Comparison of ENCODE assay signal across 1 fruit fly cellular context in genomic region chr2L:14887530-14887929, dm6.
A peak's percentile ranks its signal among the peaks of the same experiment; 100 is the strongest.
TF ChIP-seq lines count a peak whose summit lies in the region.

No protein-coding gene starts in this region.

TF ChIP-seq in whole organism, embryonic, 481 proteins besides CTCF, POLR2A, EP300 and RAD21 (continued from another document and continues in another):
- TF ChIP-seq Hmx (GFP tag; optimal IDR thresholded peaks at IDR 0.05; lab: Kevin White, UChicago) = no peak
- no peak for TF ChIP-seq Hey (tag; optimal IDR thresholded peaks at IDR 0.05; lab: Kevin White, UChicago)
- TF ChIP-seq HmgZ (tag; optimal IDR thresholded peaks at IDR 0.05; lab: Kevin White, UChicago) = no peak
- TF ChIP-seq CG7928 (GFP tag; optimal IDR thresholded peaks at IDR 0.05; lab: Kevin White, UChicago) = no peak
- TF ChIP-seq prd (optimal IDR thresholded peaks at IDR 0.05; lab: Kevin White, UChicago) = no peak
- 0 out of 3 replicates have a peak, but pooled peaks have one; percentile 9 for TF ChIP-seq prd (GFP tag; IDR thresholded peaks at IDR 0.05; lab: Robert Waterston, UW)
- TF ChIP-seq CG1233 (GFP tag; optimal IDR thresholded peaks at IDR 0.05; lab: Kevin White, UChicago) = no peak
- TF ChIP-seq CG6683 (GFP tag; optimal IDR thresholded peaks at IDR 0.05; lab: Kevin White, UChicago) = no peak
- TF ChIP-seq CG2889 (GFP tag; IDR thresholded peaks at IDR 0.05; lab: Robert Waterston, UW) = no peak
- no peak for TF ChIP-seq rib (GFP tag; IDR thresholded peaks at IDR 0.05; lab: Robert Waterston, UW)
- no peak for TF ChIP-seq Asciz (GFP tag; optimal IDR thresholded peaks at IDR 0.05; lab: Kevin White, UChicago)
- TF ChIP-seq sob (GFP tag; IDR thresholded peaks at IDR 0.05; lab: Robert Waterston, UW) = 0 out of 2 replicates have a peak, but pooled peaks have one; percentile 40
- TF ChIP-seq Pdp1 (GFP tag; optimal IDR thresholded peaks at IDR 0.05; lab: Kevin White, UChicago) = no peak
- peak; percentile 66 for TF ChIP-seq CG2678 (tag; optimal IDR thresholded peaks at IDR 0.05; lab: Kevin White, UChicago)
- no peak for TF ChIP-seq BEAF-32 (GFP tag; optimal IDR thresholded peaks at IDR 0.05; lab: Kevin White, UChicago)
- no peak for TF ChIP-seq CG5953 (GFP tag; IDR thresholded peaks at IDR 0.05; lab: Robert Waterston, UW)
- TF ChIP-seq slbo (GFP tag; IDR thresholded peaks at IDR 0.05; lab: Robert Waterston, UW) = no peak
- TF ChIP-seq Mes4 (GFP tag; optimal IDR thresholded peaks at IDR 0.05; lab: Kevin White, UChicago) = no peak
- TF ChIP-seq aop (GFP tag; IDR thresholded peaks at IDR 0.05; lab: Robert Waterston, UW) = no peak
- TF ChIP-seq Usf (GFP tag; optimal IDR thresholded peaks at IDR 0.05; lab: Kevin White, UChicago) = no peak
- TF ChIP-seq sens-2 (GFP tag; IDR thresholded peaks at IDR 0.05; lab: Robert Waterston, UW) = no peak
- peak; percentile 22; the same call in 1 of the 3 replicates for TF ChIP-seq tgo (GFP tag; IDR thresholded peaks at IDR 0.05; lab: Robert Waterston, UW)
- TF ChIP-seq pita (GFP tag; optimal IDR thresholded peaks at IDR 0.05; lab: Kevin White, UChicago) = no peak
- TF ChIP-seq CG7839 (tag; optimal IDR thresholded peaks at IDR 0.05; lab: Kevin White, UChicago) = peak; percentile 50
- TF ChIP-seq row (GFP tag; IDR thresholded peaks at IDR 0.05; lab: Robert Waterston, UW) = 0 out of 3 replicates have a peak, but pooled peaks have one; percentile 40
- TF ChIP-seq Camta (GFP tag; optimal IDR thresholded peaks at IDR 0.05; lab: Kevin White, UChicago) = no peak
- no peak for TF ChIP-seq vvl (GFP tag; IDR thresholded peaks at IDR 0.05; lab: Robert Waterston, UW)
- no peak for TF ChIP-seq CG5245 (GFP tag; optimal IDR thresholded peaks at IDR 0.05; lab: Kevin White, UChicago)
- peak; percentile 46; the same call in 1 of the 2 replicates for TF ChIP-seq Ptx1 (GFP tag; IDR thresholded peaks at IDR 0.05; lab: Robert Waterston, UW)
- TF ChIP-seq pho (GFP tag; optimal IDR thresholded peaks at IDR 0.05; lab: Kevin White, UChicago) = no peak
- TF ChIP-seq chm (GFP tag; IDR thresholded peaks at IDR 0.05; lab: Robert Waterston, UW) = no peak
- no peak for TF ChIP-seq BtbVII (GFP tag; optimal IDR thresholded peaks at IDR 0.05; lab: Kevin White, UChicago)
- TF ChIP-seq CG32532 (GFP tag; IDR thresholded peaks at IDR 0.05; lab: Robert Waterston, UW) = peak; percentile 28; the same call in 1 of the 2 replicates
- no peak for TF ChIP-seq pnt (GFP tag; optimal IDR thresholded peaks at IDR 0.05; lab: Kevin White, UChicago)
- 0 out of 3 replicates have a peak, but pooled peaks have one; percentile 65 for TF ChIP-seq dysf (GFP tag; IDR thresholded peaks at IDR 0.05; lab: Robert Waterston, UW)
- no peak for TF ChIP-seq CG13424 (tag; optimal IDR thresholded peaks at IDR 0.05; lab: Kevin White, UChicago)
- no peak for TF ChIP-seq fd64A (GFP tag; optimal IDR thresholded peaks at IDR 0.05; lab: Kevin White, UChicago)
- TF ChIP-seq CG12104 (GFP tag; optimal IDR thresholded peaks at IDR 0.05; lab: Kevin White, UChicago) = no peak
- TF ChIP-seq CG18599 (GFP tag; optimal IDR thresholded peaks at IDR 0.05; lab: Kevin White, UChicago) = peak; percentile 81
- no peak for TF ChIP-seq cg (GFP tag; optimal IDR thresholded peaks at IDR 0.05; lab: Kevin White, UChicago)
- no peak for TF ChIP-seq lbe (GFP tag; optimal IDR thresholded peaks at IDR 0.05; lab: Kevin White, UChicago)
- no peak for TF ChIP-seq gcm2 (GFP tag; optimal IDR thresholded peaks at IDR 0.05; lab: Kevin White, UChicago)
- TF ChIP-seq Rfx (GFP tag; IDR thresholded peaks at IDR 0.05; lab: Robert Waterston, UW) = no peak
- no peak for TF ChIP-seq unc-4 (GFP tag; IDR thresholded peaks at IDR 0.05; lab: Robert Waterston, UW; ENCODE audit: partially characterized antibody)
- TF ChIP-seq Adf1 (GFP tag; IDR thresholded peaks at IDR 0.05; lab: Robert Waterston, UW) = no peak
- no peak for TF ChIP-seq stwl (tag; optimal IDR thresholded peaks at IDR 0.05; lab: Kevin White, UChicago)
- TF ChIP-seq pum (GFP tag; optimal IDR thresholded peaks at IDR 0.05; lab: Kevin White, UChicago) = no peak
- no peak for TF ChIP-seq CG7372 (GFP tag; IDR thresholded peaks at IDR 0.05; lab: Robert Waterston, UW)
- TF ChIP-seq Fer3 (tag; optimal IDR thresholded peaks at IDR 0.05; lab: Kevin White, UChicago) = peak; percentile 36
- TF ChIP-seq CG17359 (tag; optimal IDR thresholded peaks at IDR 0.05; lab: Kevin White, UChicago) = no peak
- no peak for TF ChIP-seq CG3065 (GFP tag; optimal IDR thresholded peaks at IDR 0.05; lab: Kevin White, UChicago)
- TF ChIP-seq zf30C (GFP tag; optimal IDR thresholded peaks at IDR 0.05; lab: Kevin White, UChicago) = no peak
- no peak for TF ChIP-seq en (GFP tag; optimal IDR thresholded peaks at IDR 0.05; lab: Kevin White, UChicago)
- no peak for TF ChIP-seq fd3F (GFP tag; optimal IDR thresholded peaks at IDR 0.05; lab: Kevin White, UChicago)
- TF ChIP-seq CG15269 (tag; optimal IDR thresholded peaks at IDR 0.05; lab: Kevin White, UChicago) = peak; percentile 17
- no peak for TF ChIP-seq Dll (GFP tag; IDR thresholded peaks at IDR 0.05; lab: Robert Waterston, UW; ENCODE audit: partially characterized antibody)
- peak; percentile 56 for TF ChIP-seq D19A (tag; optimal IDR thresholded peaks at IDR 0.05; lab: Kevin White, UChicago)
- TF ChIP-seq stc (GFP tag; IDR thresholded peaks at IDR 0.05; lab: Robert Waterston, UW) = no peak
- peak in 1 of 2 experiments; percentile 34 for TF ChIP-seq Hr51 (GFP tag; optimal IDR thresholded peaks at IDR 0.05; lab: Kevin White, UChicago)
- TF ChIP-seq eyg (GFP tag; optimal IDR thresholded peaks at IDR 0.05; lab: Kevin White, UChicago) = no peak
- no peak for TF ChIP-seq odd (GFP tag; optimal IDR thresholded peaks at IDR 0.05; lab: Kevin White, UChicago)
- TF ChIP-seq CG5180 (GFP tag; optimal IDR thresholded peaks at IDR 0.05; lab: Kevin White, UChicago) = no peak
- no peak for TF ChIP-seq HLH54F (GFP tag; optimal IDR thresholded peaks at IDR 0.05; lab: Kevin White, UChicago)
- TF ChIP-seq hkb (optimal IDR thresholded peaks at IDR 0.05; lab: Kevin White, UChicago) = no peak
- no peak for TF ChIP-seq hkb (GFP tag; IDR thresholded peaks at IDR 0.05; lab: Robert Waterston, UW)
- no peak for TF ChIP-seq psq (GFP tag; optimal IDR thresholded peaks at IDR 0.05; lab: Kevin White, UChicago)
- TF ChIP-seq CG10267 (tag; optimal IDR thresholded peaks at IDR 0.05; lab: Kevin White, UChicago) = no peak
- no peak for TF ChIP-seq chinmo (GFP tag; IDR thresholded peaks at IDR 0.05; lab: Robert Waterston, UW; ENCODE audit: partially characterized antibody)
- no peak for TF ChIP-seq Kr (GFP tag; optimal IDR thresholded peaks at IDR 0.05; lab: Kevin White, UChicago)
- TF ChIP-seq grau (tag; optimal IDR thresholded peaks at IDR 0.05; lab: Kevin White, UChicago) = no peak
- TF ChIP-seq esg (GFP tag; conservative IDR thresholded peaks at IDR 0.05; lab: Robert Waterston, UW) = no peak
- TF ChIP-seq CG4617 (GFP tag; optimal IDR thresholded peaks at IDR 0.05; lab: Kevin White, UChicago; ENCODE audit: borderline replicate concordance) = no peak
- no peak for TF ChIP-seq Trl (optimal IDR thresholded peaks at IDR 0.05; lab: Kevin White, UChicago)
- no peak for TF ChIP-seq Trl (GFP tag; optimal IDR thresholded peaks at IDR 0.05; lab: Kevin White, UChicago)
- TF ChIP-seq otp (GFP tag; IDR thresholded peaks at IDR 0.05; lab: Robert Waterston, UW) = no peak
- TF ChIP-seq scrt (GFP tag; optimal IDR thresholded peaks at IDR 0.05; lab: Kevin White, UChicago) = peak; percentile 7
- peak; percentile 57 for TF ChIP-seq lab (GFP tag; optimal IDR thresholded peaks at IDR 0.05; lab: Kevin White, UChicago)
- TF ChIP-seq dmrt99B (tag; optimal IDR thresholded peaks at IDR 0.05; lab: Kevin White, UChicago) = peak; percentile 44
- TF ChIP-seq Nf-YC (tag; optimal IDR thresholded peaks at IDR 0.05; lab: Kevin White, UChicago) = no peak
- TF ChIP-seq insv (GFP tag; optimal IDR thresholded peaks at IDR 0.05; lab: Kevin White, UChicago) = no peak
- TF ChIP-seq CG9727 (GFP tag; optimal IDR thresholded peaks at IDR 0.05; lab: Kevin White, UChicago) = no peak
- TF ChIP-seq Dbx (GFP tag; IDR thresholded peaks at IDR 0.05; lab: Robert Waterston, UW) = no peak
- TF ChIP-seq TFAM (GFP tag; optimal IDR thresholded peaks at IDR 0.05; lab: Kevin White, UChicago) = no peak
- peak; percentile 2 for TF ChIP-seq gem (tag; optimal IDR thresholded peaks at IDR 0.05; lab: Kevin White, UChicago)
- TF ChIP-seq kni (GFP tag; optimal IDR thresholded peaks at IDR 0.05; lab: Kevin White, UChicago) = no peak
- TF ChIP-seq CG33213 (GFP tag; optimal IDR thresholded peaks at IDR 0.05; lab: Kevin White, UChicago) = no peak
- no peak for TF ChIP-seq CG7271 (tag; optimal IDR thresholded peaks at IDR 0.05; lab: Kevin White, UChicago)
- no peak for TF ChIP-seq CG18764 (GFP tag; optimal IDR thresholded peaks at IDR 0.05; lab: Kevin White, UChicago)
- no peak for TF ChIP-seq crc (GFP tag; optimal IDR thresholded peaks at IDR 0.05; lab: Kevin White, UChicago)
- no peak for TF ChIP-seq Dek (tag; optimal IDR thresholded peaks at IDR 0.05; lab: Kevin White, UChicago)
- peak; percentile 24 for TF ChIP-seq CG13296 (GFP tag; optimal IDR thresholded peaks at IDR 0.05; lab: Kevin White, UChicago)
- peak; percentile 39 for TF ChIP-seq CG2120 (GFP tag; optimal IDR thresholded peaks at IDR 0.05; lab: Kevin White, UChicago)
- TF ChIP-seq CG1529 (GFP tag; optimal IDR thresholded peaks at IDR 0.05; lab: Kevin White, UChicago) = no peak
- TF ChIP-seq pzg (GFP tag; optimal IDR thresholded peaks at IDR 0.05; lab: Kevin White, UChicago) = no peak
- no peak for TF ChIP-seq az2 (GFP tag; optimal IDR thresholded peaks at IDR 0.05; lab: Kevin White, UChicago)
- peak; percentile 24; the same call in 1 of the 2 replicates for TF ChIP-seq lmd (GFP tag; IDR thresholded peaks at IDR 0.05; lab: Robert Waterston, UW)
- TF ChIP-seq CG3281 (GFP tag; optimal IDR thresholded peaks at IDR 0.05; lab: Kevin White, UChicago) = peak; percentile 25
- TF ChIP-seq dpn (GFP tag; optimal IDR thresholded peaks at IDR 0.05; lab: Kevin White, UChicago) = no peak
- no peak for TF ChIP-seq vnd (GFP tag; IDR thresholded peaks at IDR 0.05; lab: Robert Waterston, UW; ENCODE audit: partially characterized antibody)
- no peak for TF ChIP-seq Eip74EF (GFP tag; optimal IDR thresholded peaks at IDR 0.05; lab: Kevin White, UChicago)
- no peak for TF ChIP-seq gcm (GFP tag; optimal IDR thresholded peaks at IDR 0.05; lab: Kevin White, UChicago)
- TF ChIP-seq Lpt (GFP tag; optimal IDR thresholded peaks at IDR 0.05; lab: Kevin White, UChicago) = no peak
- TF ChIP-seq Fer2 (tag; optimal IDR thresholded peaks at IDR 0.05; lab: Kevin White, UChicago) = no peak
- TF ChIP-seq Dp (GFP tag; optimal IDR thresholded peaks at IDR 0.05; lab: Kevin White, UChicago) = no peak
- no peak for TF ChIP-seq zen2 (GFP tag; IDR thresholded peaks at IDR 0.05; lab: Robert Waterston, UW; ENCODE audit: partially characterized antibody)
- TF ChIP-seq CG15514 (GFP tag; optimal IDR thresholded peaks at IDR 0.05; lab: Kevin White, UChicago) = peak; percentile 7
- TF ChIP-seq CG34422 (GFP tag; IDR thresholded peaks at IDR 0.05; lab: Robert Waterston, UW) = no peak
- no peak for TF ChIP-seq Neu2 (GFP tag; optimal IDR thresholded peaks at IDR 0.05; lab: Kevin White, UChicago; ENCODE audit: borderline replicate concordance)
- no peak for TF ChIP-seq kah (GFP tag; optimal IDR thresholded peaks at IDR 0.05; lab: Kevin White, UChicago)
- TF ChIP-seq bab2 (GFP tag; optimal IDR thresholded peaks at IDR 0.05; lab: Kevin White, UChicago) = no peak
- no peak for TF ChIP-seq NfI (GFP tag; optimal IDR thresholded peaks at IDR 0.05; lab: Kevin White, UChicago)
- TF ChIP-seq CG14710 (tag; optimal IDR thresholded peaks at IDR 0.05; lab: Kevin White, UChicago) = no peak
- no peak for TF ChIP-seq dati (GFP tag; IDR thresholded peaks at IDR 0.05; lab: Robert Waterston, UW)
- TF ChIP-seq CG11085 (GFP tag; IDR thresholded peaks at IDR 0.05; lab: Robert Waterston, UW) = no peak
- no peak for TF ChIP-seq nmo (GFP tag; optimal IDR thresholded peaks at IDR 0.05; lab: Kevin White, UChicago)
- TF ChIP-seq Fer1 (GFP tag; optimal IDR thresholded peaks at IDR 0.05; lab: Kevin White, UChicago) = no peak
- TF ChIP-seq MBD-R2 (GFP tag; IDR thresholded peaks at IDR 0.05; lab: Robert Waterston, UW) = no peak
- TF ChIP-seq ac (GFP tag; optimal IDR thresholded peaks at IDR 0.05; lab: Kevin White, UChicago) = no peak
- no peak for TF ChIP-seq Dfd (GFP tag; optimal IDR thresholded peaks at IDR 0.05; lab: Kevin White, UChicago)
- TF ChIP-seq sim (GFP tag; IDR thresholded peaks at IDR 0.05; lab: Robert Waterston, UW) = no peak
- no peak for TF ChIP-seq corto (GFP tag; optimal IDR thresholded peaks at IDR 0.05; lab: Kevin White, UChicago)
- no peak for TF ChIP-seq CG11398 (GFP tag; optimal IDR thresholded peaks at IDR 0.05; lab: Kevin White, UChicago)
- no peak for TF ChIP-seq ftz-f1 (GFP tag; optimal IDR thresholded peaks at IDR 0.05; lab: Kevin White, UChicago)
- peak; percentile 48 for TF ChIP-seq cwo (GFP tag; optimal IDR thresholded peaks at IDR 0.05; lab: Kevin White, UChicago)
- no peak for TF ChIP-seq Sry-δ (GFP tag; optimal IDR thresholded peaks at IDR 0.05; lab: Kevin White, UChicago)
- no peak for TF ChIP-seq sens (GFP tag; lab: Kevin White, UChicago)
- TF ChIP-seq Meics (GFP tag; optimal IDR thresholded peaks at IDR 0.05; lab: Kevin White, UChicago) = peak; percentile 40
- no peak for TF ChIP-seq CG18262 (tag; optimal IDR thresholded peaks at IDR 0.05; lab: Kevin White, UChicago)
- no peak for TF ChIP-seq CG18476 (GFP tag; optimal IDR thresholded peaks at IDR 0.05; lab: Kevin White, UChicago)
- no peak for TF ChIP-seq so (GFP tag; IDR thresholded peaks at IDR 0.05; lab: Robert Waterston, UW)
- TF ChIP-seq CG3847 (GFP tag; IDR thresholded peaks at IDR 0.05; lab: Robert Waterston, UW) = 0 out of 2 replicates have a peak, but pooled peaks have one; percentile 19
- TF ChIP-seq crp (GFP tag; optimal IDR thresholded peaks at IDR 0.05; lab: Kevin White, UChicago) = no peak
- TF ChIP-seq org-1 (GFP tag; optimal IDR thresholded peaks at IDR 0.05; lab: Kevin White, UChicago) = no peak
- no peak for TF ChIP-seq CG7786 (GFP tag; optimal IDR thresholded peaks at IDR 0.05; lab: Kevin White, UChicago)
- TF ChIP-seq unpg (GFP tag; optimal IDR thresholded peaks at IDR 0.05; lab: Kevin White, UChicago) = no peak
- no peak for TF ChIP-seq maf-S (GFP tag; optimal IDR thresholded peaks at IDR 0.05; lab: Kevin White, UChicago)
- TF ChIP-seq CG8765 (GFP tag; IDR thresholded peaks at IDR 0.05; lab: Robert Waterston, UW) = no peak
- TF ChIP-seq tll (GFP tag; optimal IDR thresholded peaks at IDR 0.05; lab: Kevin White, UChicago) = no peak
- TF ChIP-seq CG32772 (GFP tag; IDR thresholded peaks at IDR 0.05; lab: Robert Waterston, UW) = no peak
